Fruit fly (Drosophila melanogaster): ENCODE data around the gene Vha100-4.

Gene Vha100-4

DNA sequence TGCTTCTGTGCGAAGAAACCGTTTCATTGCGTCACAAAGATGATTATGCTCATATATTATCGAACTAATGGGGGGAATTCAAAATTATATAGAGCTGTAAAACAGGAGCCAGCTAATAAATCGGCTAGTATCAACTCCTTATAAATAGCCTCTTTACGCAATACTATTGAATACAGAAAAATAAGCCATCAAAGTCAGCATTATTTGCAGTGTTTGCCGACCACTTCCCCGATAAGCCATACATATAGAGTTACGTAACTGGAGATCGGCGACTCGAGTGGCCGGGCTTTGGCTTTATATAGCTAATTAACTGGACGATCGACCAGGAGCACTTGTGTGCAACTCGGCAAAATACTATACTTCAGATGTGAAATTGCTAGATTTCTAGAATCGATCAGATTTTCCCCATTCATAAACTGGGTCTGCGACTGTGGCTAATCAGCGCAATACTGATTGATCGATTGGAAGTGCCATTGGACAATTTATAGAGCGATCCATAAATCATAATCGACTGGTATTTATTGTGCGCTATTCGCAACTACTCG is 8.3 kb upstream of the Vha100-4 start:
- TF ChIP-seq Vsx2 (GFP tag; optimal IDR thresholded peaks at IDR 0.05; ENCODE audit: partially characterized antibody) (peak; percentile 72), brk (GFP tag; optimal IDR thresholded peaks at IDR 0.05) (no peak)

DNA sequence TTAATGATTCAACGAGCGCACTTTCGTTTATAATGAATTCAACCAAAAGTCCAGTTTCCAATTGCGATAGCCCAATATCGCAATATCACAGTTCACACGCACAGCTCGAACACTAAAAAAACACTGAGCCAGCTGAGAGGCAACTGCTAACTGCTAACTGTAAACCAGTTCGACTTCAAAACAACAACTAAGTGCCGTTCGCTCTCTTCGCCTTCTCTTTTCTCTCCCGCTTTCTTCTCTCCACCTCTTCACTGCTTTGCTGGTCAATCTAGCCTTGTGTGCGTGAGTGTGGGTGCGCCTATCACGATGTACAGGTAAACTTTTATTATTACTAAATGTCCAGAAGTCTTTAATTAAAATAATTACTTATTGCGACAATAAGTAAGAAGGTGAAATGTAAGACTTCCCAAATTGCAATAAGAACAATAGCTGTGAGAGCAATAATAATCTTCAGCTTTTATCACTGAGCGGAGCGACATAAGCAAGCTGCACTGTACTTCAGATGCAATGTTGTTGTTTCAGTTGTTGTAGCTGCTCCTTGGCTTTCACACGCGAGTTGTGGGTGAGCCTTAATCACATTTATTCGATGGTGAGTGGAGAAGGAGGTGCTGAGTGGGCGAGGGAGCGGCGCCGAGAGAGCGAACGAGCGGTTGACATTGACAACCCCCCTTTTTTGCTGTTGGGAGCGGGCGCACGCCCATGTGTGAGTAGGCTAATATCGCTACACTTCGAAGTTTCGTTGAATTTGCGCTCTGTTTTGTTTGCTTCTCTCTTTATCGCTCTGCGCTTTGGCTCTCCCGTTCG is 7.4 kb upstream of the Vha100-4 start, which contains the start of gene Vti1b:
Gene Vti1b, plus strand, starts transcription at position 195 of the 804 bp plus-strand sequence.
- TF ChIP-seq CrebA (GFP tag; optimal IDR thresholded peaks at IDR 0.05; ENCODE audit: borderline replicate concordance) (no peak), psq (GFP tag; optimal IDR thresholded peaks at IDR 0.05) (peak; percentile 96), dsf (GFP tag; optimal IDR thresholded peaks at IDR 0.05; ENCODE audit: borderline replicate concordance) (peak; percentile 64), N (GFP tag; optimal IDR thresholded peaks at IDR 0.05) (no peak), woc (GFP tag; optimal IDR thresholded peaks at IDR 0.05) (peak; percentile 97), Myc (optimal IDR thresholded peaks at IDR 0.05) (no peak), Dif (GFP tag; optimal IDR thresholded peaks at IDR 0.05; ENCODE audit: partially characterized antibody) (peak; percentile 91), Dfd (GFP tag; optimal IDR thresholded peaks at IDR 0.05) (no peak), GATAd (GFP tag; optimal IDR thresholded peaks at IDR 0.05) (peak; percentile 59), Hr83 (GFP tag; optimal IDR thresholded peaks at IDR 0.05; ENCODE audit: poor library complexity, severe bottlenecking) (peak; percentile 81), fru (GFP tag; optimal IDR thresholded peaks at IDR 0.05) (peak; percentile 98), HLH106 (tag; optimal IDR thresholded peaks at IDR 0.05) (peak; percentile 94), CG9705 (GFP tag; optimal IDR thresholded peaks at IDR 0.05) (peak; percentile 70), sage (GFP tag; optimal IDR thresholded peaks at IDR 0.05) (peak; percentile 87), dl (GFP tag; optimal IDR thresholded peaks at IDR 0.05; ENCODE audit: insufficient read depth in 1 of 2, partially characterized antibody in 2 of 2) (peak; percentile 83 to 91), Hr78 (GFP tag; optimal IDR thresholded peaks at IDR 0.05) (no peak), Rel (GFP tag; optimal IDR thresholded peaks at IDR 0.05) (peak; percentile 55), Rel (tag; optimal IDR thresholded peaks at IDR 0.05) (peak; percentile 72), h (GFP tag; optimal IDR thresholded peaks at IDR 0.05) (peak; percentile 98), lola (GFP tag; optimal IDR thresholded peaks at IDR 0.05) (no peak), tai (GFP tag; optimal IDR thresholded peaks at IDR 0.05) (no peak), Hnf4 (GFP tag; optimal IDR thresholded peaks at IDR 0.05) (peak; percentile 97), Vsx2 (GFP tag; optimal IDR thresholded peaks at IDR 0.05; ENCODE audit: partially characterized antibody) (peak; percentile 96), sv (GFP tag; optimal IDR thresholded peaks at IDR 0.05) (peak; percentile 93), pan (optimal IDR thresholded peaks at IDR 0.05) (no peak), br (GFP tag; optimal IDR thresholded peaks at IDR 0.05) (peak; percentile 97), dmrt93B (GFP tag; optimal IDR thresholded peaks at IDR 0.05) (peak; percentile 92), Mio (GFP tag; optimal IDR thresholded peaks at IDR 0.05) (peak; percentile 86), rgr (GFP tag; optimal IDR thresholded peaks at IDR 0.05) (peak; percentile 98), Jra (GFP tag; optimal IDR thresholded peaks at IDR 0.05) (peak; percentile 87), usp (GFP tag; optimal IDR thresholded peaks at IDR 0.05) (no peak), CG32264 (GFP tag; optimal IDR thresholded peaks at IDR 0.05) (peak; percentile 74), brk (GFP tag; optimal IDR thresholded peaks at IDR 0.05) (peak; percentile 92), Sp1 (GFP tag; optimal IDR thresholded peaks at IDR 0.05) (peak; percentile 94), ey (GFP tag; optimal IDR thresholded peaks at IDR 0.05) (peak; percentile 98), jim (GFP tag; optimal IDR thresholded peaks at IDR 0.05) (peak; percentile 39), foxo (GFP tag; optimal IDR thresholded peaks at IDR 0.05) (peak; percentile 84 to 97), OdsH (GFP tag; optimal IDR thresholded peaks at IDR 0.05) (peak; percentile 98), Abd-B (GFP tag; optimal IDR thresholded peaks at IDR 0.05) (no peak)

All from whole organism, wandering third instar larva.